Fruit fly (Drosophila melanogaster): Measurements from ENCODE around the gene CG14551.

CG14551 gene

DNA sequence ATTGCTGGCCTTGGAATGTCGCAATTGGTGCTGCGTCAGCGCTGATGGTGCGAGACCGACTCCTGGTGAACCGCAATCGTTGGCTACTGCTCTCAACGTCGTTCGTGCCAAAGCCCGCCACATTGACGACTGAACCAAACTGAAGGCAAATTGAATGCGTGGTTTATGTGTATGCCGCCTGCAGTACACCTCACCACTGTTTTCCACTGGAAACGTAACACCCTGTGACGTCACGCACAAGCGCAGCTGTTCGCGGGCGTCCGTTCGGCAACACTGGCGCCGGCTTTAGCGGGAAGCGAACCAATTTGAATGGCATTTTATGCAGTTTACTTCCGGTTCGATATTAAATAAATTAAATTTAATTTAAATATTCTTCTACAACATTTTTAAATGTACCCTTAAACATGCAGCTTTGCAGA, 7.6 kb downstream of the CG14551 start, which contains the start of gene Cmpk (continued):
- peak; percentile 76 for TF ChIP-seq ATbp (GFP tag; optimal IDR thresholded peaks at IDR 0.05)
- peak; percentile 17 for TF ChIP-seq Chrac-16 (GFP tag; optimal IDR thresholded peaks at IDR 0.05)
- TF ChIP-seq CG11504 (tag; optimal IDR thresholded peaks at IDR 0.05): no peak
- peak; percentile 81 for TF ChIP-seq CG14710 (tag; optimal IDR thresholded peaks at IDR 0.05)
- peak; percentile 37 for TF ChIP-seq exex (tag; optimal IDR thresholded peaks at IDR 0.05)
- no peak for TF ChIP-seq ap (GFP tag; IDR thresholded peaks at IDR 0.05)
- peak; percentile 62 for TF ChIP-seq grau (tag; optimal IDR thresholded peaks at IDR 0.05)
- TF ChIP-seq tap (tag; optimal IDR thresholded peaks at IDR 0.05): peak; percentile 72
- no peak for TF ChIP-seq CG2889 (GFP tag; IDR thresholded peaks at IDR 0.05)
- TF ChIP-seq tll (GFP tag; optimal IDR thresholded peaks at IDR 0.05): no peak
- no peak for TF ChIP-seq ab (GFP tag; optimal IDR thresholded peaks at IDR 0.05)
- TF ChIP-seq sd (tag; optimal IDR thresholded peaks at IDR 0.05): peak; percentile 60
- peak; percentile 86 for TF ChIP-seq CG6254 (GFP tag; optimal IDR thresholded peaks at IDR 0.05)
- TF ChIP-seq HLH4C (GFP tag; IDR thresholded peaks at IDR 0.05; ENCODE audit: partially characterized antibody): no peak
- no peak for TF ChIP-seq slou (GFP tag; optimal IDR thresholded peaks at IDR 0.05)
- TF ChIP-seq Dek (tag; optimal IDR thresholded peaks at IDR 0.05): peak; percentile 44
- peak; percentile 60 for TF ChIP-seq Six4 (GFP tag; optimal IDR thresholded peaks at IDR 0.05)
- TF ChIP-seq CG34376 (GFP tag; optimal IDR thresholded peaks at IDR 0.05): peak; percentile 89
- peak; percentile 54 for TF ChIP-seq Hsf (GFP tag; optimal IDR thresholded peaks at IDR 0.05)
- TF ChIP-seq CG11723 (GFP tag; optimal IDR thresholded peaks at IDR 0.05): peak; percentile 79
- TF ChIP-seq phol (tag; optimal IDR thresholded peaks at IDR 0.05): peak; percentile 68
- TF ChIP-seq ems (GFP tag; optimal IDR thresholded peaks at IDR 0.05): peak; percentile 16
- TF ChIP-seq cwo (GFP tag; optimal IDR thresholded peaks at IDR 0.05): no peak
- no peak for TF ChIP-seq disco-r (GFP tag; optimal IDR thresholded peaks at IDR 0.05)
- TF ChIP-seq zfh1 (GFP tag; IDR thresholded peaks at IDR 0.05): peak; percentile 78
- peak; percentile 97 for TF ChIP-seq CG15601 (tag; optimal IDR thresholded peaks at IDR 0.05)
- TF ChIP-seq E2f1 (GFP tag; IDR thresholded peaks at IDR 0.05): peak; percentile 70
- TF ChIP-seq Oaz (GFP tag; IDR thresholded peaks at IDR 0.05): no peak
- TF ChIP-seq CG9727 (GFP tag; optimal IDR thresholded peaks at IDR 0.05): peak; percentile 75
- TF ChIP-seq toy (GFP tag; IDR thresholded peaks at IDR 0.05): 0 out of 2 replicates have a peak, but pooled peaks have one; percentile 15
- TF ChIP-seq Scr (GFP tag; IDR thresholded peaks at IDR 0.05; ENCODE audit: partially characterized antibody): peak; percentile 44; the same call in 1 of the 2 replicates
- TF ChIP-seq CG14441 (GFP tag; IDR thresholded peaks at IDR 0.05): no peak
- TF ChIP-seq eyg (GFP tag; optimal IDR thresholded peaks at IDR 0.05): peak; percentile 43
- TF ChIP-seq Dip3 (GFP tag; optimal IDR thresholded peaks at IDR 0.05): peak; percentile 53
- peak; percentile 86 for TF ChIP-seq MTF-1 (GFP tag; optimal IDR thresholded peaks at IDR 0.05; ENCODE audit: borderline replicate concordance)
- TF ChIP-seq ash1 (GFP tag; optimal IDR thresholded peaks at IDR 0.05): peak; percentile 43
- peak; percentile 88; the same call in 2 of the 4 replicates for TF ChIP-seq chinmo (GFP tag; IDR thresholded peaks at IDR 0.05; ENCODE audit: partially characterized antibody)
- peak; percentile 89 for TF ChIP-seq CG17912 (GFP tag; optimal IDR thresholded peaks at IDR 0.05)
- peak; percentile 38 for TF ChIP-seq CG13424 (tag; optimal IDR thresholded peaks at IDR 0.05)
- TF ChIP-seq CG15073 (GFP tag; optimal IDR thresholded peaks at IDR 0.05): no peak
- no peak for TF ChIP-seq NC2α (GFP tag; optimal IDR thresholded peaks at IDR 0.05)
- TF ChIP-seq CG10979 (tag; optimal IDR thresholded peaks at IDR 0.05): peak; percentile 60
- peak; percentile 77 for TF ChIP-seq CG10431 (GFP tag; optimal IDR thresholded peaks at IDR 0.05)
- no peak for TF ChIP-seq CG7745 (tag; optimal IDR thresholded peaks at IDR 0.05)
- no peak for TF ChIP-seq Dip2 (GFP tag; IDR thresholded peaks at IDR 0.05)
- TF ChIP-seq pzg (GFP tag; optimal IDR thresholded peaks at IDR 0.05): peak; percentile 74
- TF ChIP-seq pum (GFP tag; optimal IDR thresholded peaks at IDR 0.05): no peak
- TF ChIP-seq Hmr (GFP tag; optimal IDR thresholded peaks at IDR 0.05): peak; percentile 91
- TF ChIP-seq CG2875 (GFP tag; optimal IDR thresholded peaks at IDR 0.05): peak; percentile 74
- TF ChIP-seq corto (GFP tag; optimal IDR thresholded peaks at IDR 0.05): peak; percentile 80

Measured in whole organism, embryonic.